Fruit fly (Drosophila melanogaster) whole organism, embryonic: ENCODE measurements around the gene CG7781.

Experiments used
- Asciz ChIP-seq: fragments of 200-800 bp; sonication (Bioruptor generic); optimal IDR thresholded peaks from 2 replicates; lab custom pipeline; 2017; ENCODE audit warnings: missing biosample characterization, mild to moderate bottlenecking, missing genetic modification characterization, missing genetic modification reagents
- CG10147 ChIP-seq: fragments of 200-800 bp; sonication (Bioruptor generic); optimal IDR thresholded peaks from 2 replicates; lab custom pipeline; 2019; ENCODE audit warnings: missing biosample characterization, mild to moderate bottlenecking, missing genetic modification characterization, moderate library complexity
- CG10462 ChIP-seq: fragments of 200-800 bp; sonication (Bioruptor generic); optimal IDR thresholded peaks from 2 replicates; lab custom pipeline; 2016; ENCODE audit warnings: missing biosample characterization, missing genetic modification characterization
- CG10565 ChIP-seq: fragments of 200-800 bp; sonication (Bioruptor generic); optimal IDR thresholded peaks from 3 replicates; lab custom pipeline; 2016; ENCODE audit warnings: missing biosample characterization, mild to moderate bottlenecking, missing genetic modification characterization
- CG12744 ChIP-seq: fragments of 200-800 bp; sonication (Bioruptor generic); optimal IDR thresholded peaks from 2 replicates; lab custom pipeline; 2016; ENCODE audit warnings: missing biosample characterization, missing genetic modification characterization
- CG15011 ChIP-seq: fragments of 200-800 bp; sonication (Bioruptor generic); optimal IDR thresholded peaks from 3 replicates; lab custom pipeline; 2018; ENCODE audit warnings: missing biosample characterization, mild to moderate bottlenecking, missing genetic modification characterization
- CG15601 ChIP-seq: fragments of 200-800 bp; sonication (Bioruptor generic); optimal IDR thresholded peaks from 3 replicates; lab custom pipeline; 2019; ENCODE audit warnings: missing biosample characterization, mild to moderate bottlenecking, missing genetic modification characterization, moderate library complexity
- CG17612 ChIP-seq: fragments of 200-800 bp; sonication (Bioruptor generic); IDR thresholded peaks from 2 replicates; pipeline ENCODE4 v1.3.6; 2022; ENCODE audit warnings: missing biosample characterization, missing genetic modification characterization
- CG17829 ChIP-seq: fragments of 200-800 bp; optimal IDR thresholded peaks from 2 replicates; lab custom pipeline; 2019; ENCODE audit warnings: missing biosample characterization, mild to moderate bottlenecking, missing genetic modification characterization, moderate library complexity
- CG18262 ChIP-seq: fragments of 200-800 bp; optimal IDR thresholded peaks from 3 replicates; lab custom pipeline; 2019; ENCODE audit warnings: missing biosample characterization, mild to moderate bottlenecking, missing genetic modification characterization, moderate library complexity
- CG2129 ChIP-seq: fragments of 200-800 bp; sonication (Bioruptor generic); IDR thresholded peaks from 2 replicates; pipeline ENCODE4 v1.3.6; 2022; ENCODE audit warnings: missing biosample characterization, missing genetic modification characterization; ENCODE audit not compliant: partially characterized antibody
- CG30431 ChIP-seq: fragments of 200-800 bp; sonication (Bioruptor generic); optimal IDR thresholded peaks from 2 replicates; lab custom pipeline; 2017; ENCODE audit warnings: missing biosample characterization, missing genetic modification characterization
- CG31441 ChIP-seq: fragments of 200-800 bp; sonication (Bioruptor generic); IDR thresholded peaks from 2 replicates; pipeline ENCODE4 v1.3.6; 2022; ENCODE audit warnings: missing biosample characterization, missing genetic modification characterization
- CG5953 ChIP-seq: fragments of 200-800 bp; sonication (Bioruptor generic); IDR thresholded peaks from 2 replicates; pipeline ENCODE4 v1.3.6; 2022; ENCODE audit warnings: missing biosample characterization, missing genetic modification characterization
- CG6813 ChIP-seq: fragments of 200-800 bp; sonication (Bioruptor generic); optimal IDR thresholded peaks from 2 replicates; lab custom pipeline; 2017; ENCODE audit warnings: missing biosample characterization, missing genetic modification characterization, mild to moderate bottlenecking, moderate library complexity, missing genetic modification reagents
- CG8359 ChIP-seq: fragments of 200-800 bp; sonication (Bioruptor generic); optimal IDR thresholded peaks from 2 replicates; lab custom pipeline; 2017; ENCODE audit warnings: missing biosample characterization, mild to moderate bottlenecking, missing genetic modification characterization, borderline replicate concordance
- CG8924 ChIP-seq: fragments of 200-800 bp; optimal IDR thresholded peaks from 3 replicates; lab custom pipeline; 2019; ENCODE audit warnings: missing biosample characterization, mild to moderate bottlenecking, missing genetic modification characterization, moderate library complexity
- CG9817 ChIP-seq: fragments of 200-800 bp; sonication (Bioruptor generic); optimal IDR thresholded peaks from 2 replicates; lab custom pipeline; 2018; ENCODE audit warnings: missing biosample characterization, mild to moderate bottlenecking, missing genetic modification characterization, moderate library complexity
- Chrac-16 ChIP-seq: fragments of 200-800 bp; sonication (Bioruptor generic); optimal IDR thresholded peaks from 3 replicates; lab custom pipeline; 2016; ENCODE audit warnings: missing biosample characterization, missing genetic modification characterization
- CoRest ChIP-seq: fragments of 200-800 bp; sonication (Bioruptor generic); optimal IDR thresholded peaks from 3 replicates; lab custom pipeline; 2018; ENCODE audit warnings: missing biosample characterization, mild to moderate bottlenecking, missing genetic modification characterization, moderate library complexity
- Dad ChIP-seq: fragments of 200-800 bp; sonication (Bioruptor generic); optimal IDR thresholded peaks from 3 replicates; lab custom pipeline; 2016; ENCODE audit warnings: missing biosample characterization, missing genetic modification characterization
- Doc2 ChIP-seq: fragments of 200-800 bp; sonication (Bioruptor generic); IDR thresholded peaks from 2 replicates; pipeline ENCODE4 v1.3.6; 2022; ENCODE audit warnings: missing biosample characterization, missing genetic modification characterization
- Dref ChIP-seq: fragments of 200-800 bp; sonication (Bioruptor generic); IDR thresholded peaks from 2 replicates; pipeline ENCODE4 v1.3.6; 2022; ENCODE audit warnings: missing biosample characterization, missing genetic modification characterization
- Ets97D ChIP-seq: fragments of 200-800 bp; sonication (Bioruptor generic); optimal IDR thresholded peaks from 3 replicates; lab custom pipeline; 2016; ENCODE audit warnings: missing biosample characterization, missing genetic modification characterization
- Fer3 ChIP-seq: fragments of 200-800 bp; sonication (Bioruptor generic); optimal IDR thresholded peaks from 2 replicates; lab custom pipeline; 2018; ENCODE audit warnings: missing biosample characterization, mild to moderate bottlenecking, missing genetic modification characterization, moderate library complexity
- Hr51 ChIP-seq, 2 experiments: fragments of 200-800 bp; sonication (Bioruptor generic); optimal IDR thresholded peaks; 2 replicates in 1 of 2; 3 replicates in 1 of 2; lab custom pipeline; 2016 to 2018; ENCODE audit warnings: missing biosample characterization in 2 of 2, missing genetic modification characterization in 2 of 2, mild to moderate bottlenecking in 1 of 2, moderate library complexity in 1 of 2
- Lpt ChIP-seq: fragments of >200 bp; optimal IDR thresholded peaks from 2 replicates; lab custom pipeline; 2018; ENCODE audit warnings: missing biosample characterization, missing genetic modification characterization
- Max ChIP-seq: fragments of 200-800 bp; sonication (Bioruptor generic); optimal IDR thresholded peaks from 2 replicates; lab custom pipeline; 2016; ENCODE audit warnings: missing biosample characterization, mild to moderate bottlenecking, missing genetic modification characterization
- Opbp ChIP-seq: fragments of 200-800 bp; sonication (Bioruptor generic); IDR thresholded peaks from 3 replicates; pipeline ENCODE4 v1.3.6; 2022; ENCODE audit warnings: missing biosample characterization, missing genetic modification characterization; ENCODE audit not compliant: partially characterized antibody
- Sry-β ChIP-seq: fragments of 200-800 bp; sonication (Bioruptor generic); optimal IDR thresholded peaks from 2 replicates; lab custom pipeline; 2018; ENCODE audit warnings: missing biosample characterization, mild to moderate bottlenecking, missing genetic modification characterization, moderate library complexity
- ac ChIP-seq: fragments of 200-800 bp; sonication (Bioruptor generic); optimal IDR thresholded peaks from 3 replicates; lab custom pipeline; 2017; ENCODE audit warnings: missing biosample characterization, mild to moderate bottlenecking, missing genetic modification characterization
- amos ChIP-seq: fragments of 200-800 bp; sonication (Bioruptor generic); IDR thresholded peaks from 2 replicates; pipeline ENCODE4 v1.3.6; 2022; ENCODE audit warnings: missing biosample characterization, missing genetic modification characterization; ENCODE audit not compliant: partially characterized antibody
- aop ChIP-seq: fragments of 200-800 bp; sonication (Bioruptor generic); IDR thresholded peaks from 2 replicates; pipeline ENCODE4 v1.3.6; 2022; ENCODE audit warnings: missing biosample characterization, missing genetic modification characterization
- cg ChIP-seq: fragments of 200-800 bp; sonication (Bioruptor generic); optimal IDR thresholded peaks from 3 replicates; lab custom pipeline; 2019; ENCODE audit warnings: missing biosample characterization, mild to moderate bottlenecking, missing genetic modification characterization, moderate library complexity
- dysf ChIP-seq: fragments of 200-800 bp; sonication (Bioruptor generic); IDR thresholded peaks from 3 replicates; pipeline ENCODE4 v1.3.6; 2022; ENCODE audit warnings: missing biosample characterization, missing genetic modification characterization
- eyg ChIP-seq: fragments of 200-800 bp; sonication (Bioruptor generic); optimal IDR thresholded peaks from 3 replicates; lab custom pipeline; 2016; ENCODE audit warnings: missing biosample characterization, missing genetic modification characterization
- fd102C ChIP-seq: fragments of 200-800 bp; sonication (Bioruptor generic); optimal IDR thresholded peaks from 2 replicates; lab custom pipeline; 2018; ENCODE audit warnings: missing biosample characterization, mild to moderate bottlenecking, missing genetic modification characterization, moderate library complexity
- gem ChIP-seq: fragments of 200-800 bp; sonication (Bioruptor generic); optimal IDR thresholded peaks from 2 replicates; lab custom pipeline; 2019; ENCODE audit warnings: missing biosample characterization, mild to moderate bottlenecking, missing genetic modification characterization, moderate library complexity
- nom ChIP-seq: fragments of 200-800 bp; sonication (Bioruptor generic); optimal IDR thresholded peaks from 2 replicates; lab custom pipeline; 2017; ENCODE audit warnings: missing biosample characterization, missing genetic modification characterization, mild to moderate bottlenecking, moderate library complexity, missing genetic modification reagents
- pzg ChIP-seq: fragments of 200-800 bp; sonication (Bioruptor generic); optimal IDR thresholded peaks from 3 replicates; lab custom pipeline; 2018; ENCODE audit warnings: missing biosample characterization, mild to moderate bottlenecking, missing genetic modification characterization, moderate library complexity
- sna ChIP-seq: fragments of 200-800 bp; sonication (Bioruptor generic); IDR thresholded peaks from 2 replicates; pipeline ENCODE4 v1.3.6; 2022; ENCODE audit warnings: missing biosample characterization, missing genetic modification characterization; ENCODE audit not compliant: partially characterized antibody
- stwl ChIP-seq: fragments of 200-800 bp; sonication (Bioruptor generic); optimal IDR thresholded peaks from 3 replicates; lab custom pipeline; 2018; ENCODE audit warnings: missing biosample characterization, mild to moderate bottlenecking, missing genetic modification characterization, moderate library complexity
- sug ChIP-seq: fragments of 200-800 bp; optimal IDR thresholded peaks from 2 replicates; lab custom pipeline; 2019; ENCODE audit warnings: missing biosample characterization, mild to moderate bottlenecking, missing genetic modification characterization, moderate library complexity
- unc-4 ChIP-seq: fragments of 200-800 bp; sonication (Bioruptor generic); IDR thresholded peaks from 2 replicates; pipeline ENCODE4 v1.3.6; 2022; ENCODE audit warnings: missing biosample characterization, missing genetic modification characterization; ENCODE audit not compliant: partially characterized antibody
- usp ChIP-seq: fragments of >200 bp; optimal IDR thresholded peaks from 2 replicates; lab custom pipeline; 2017; ENCODE audit warnings: missing biosample characterization, missing genetic modification characterization
- zen2 ChIP-seq: fragments of 200-800 bp; sonication (Bioruptor generic); IDR thresholded peaks from 3 replicates; pipeline ENCODE4 v1.3.6; 2022; ENCODE audit warnings: missing biosample characterization, missing genetic modification characterization; ENCODE audit not compliant: partially characterized antibody

The CG7781 gene

dm6 chr2L:8307817-8308551 is 17.2 kb downstream of the CG7781 start, which contains the start of the genes Ostgamma and Mettl14 (continued):
- TF ChIP-seq CG9817 (tag; lab: Kevin White, UChicago) (peak; percentile 3), sna (GFP tag; lab: Robert Waterston, UW) (peak; percentile 83), zen2 (peak; percentile 46; the same call in 1 of the 3 replicates), CG18262 (tag; lab: Kevin White, UChicago) (peak; percentile 31), pzg (GFP tag; lab: Kevin White, UChicago) (peak; percentile 48), Lpt (GFP tag; lab: Kevin White, UChicago) (no peak), CG15011 (no peak), stwl (tag; lab: Kevin White, UChicago) (peak; percentile 36), CoRest (tag; lab: Kevin White, UChicago) (peak; percentile 28), CG17612 (GFP tag; lab: Robert Waterston, UW) (no peak), Ets97D (GFP tag; lab: Kevin White, UChicago) (peak; percentile 40), CG8359 (GFP tag; lab: Kevin White, UChicago) (no peak), Fer3 (tag; lab: Kevin White, UChicago) (no peak), CG6813 (GFP tag; lab: Kevin White, UChicago) (no peak), Dref (GFP tag; lab: Robert Waterston, UW) (peak; percentile 62), gem (tag; lab: Kevin White, UChicago) (no peak), CG12744 (GFP tag; lab: Kevin White, UChicago) (no peak), usp (GFP tag; lab: Kevin White, UChicago) (no peak), Hr51 (GFP tag; optimal IDR thresholded peaks at IDR 0.05; lab: Kevin White, UChicago) (no peak), CG10565 (GFP tag; lab: Kevin White, UChicago) (no peak), amos (GFP tag; lab: Robert Waterston, UW) (peak; percentile 68), dysf (GFP tag; lab: Robert Waterston, UW) (no peak), CG15601 (tag; lab: Kevin White, UChicago) (peak; percentile 42), CG8924 (tag; lab: Kevin White, UChicago) (peak; percentile 43), CG5953 (GFP tag; lab: Robert Waterston, UW) (no peak), Opbp (GFP tag; lab: Robert Waterston, UW) (peak; percentile 66; the same call in 2 of the 3 replicates), CG10462 (no peak), ac (GFP tag; lab: Kevin White, UChicago) (no peak), fd102C (GFP tag; lab: Kevin White, UChicago) (no peak), Max (GFP tag; lab: Kevin White, UChicago) (peak; percentile 16), CG2129 (GFP tag; lab: Robert Waterston, UW) (peak; percentile 66), cg (GFP tag; lab: Kevin White, UChicago) (no peak), aop (GFP tag; lab: Robert Waterston, UW) (no peak), Chrac-16 (GFP tag; lab: Kevin White, UChicago) (no peak), nom (no peak), Asciz (no peak), CG10147 (GFP tag; lab: Kevin White, UChicago) (no peak), Dad (GFP tag; lab: Kevin White, UChicago) (no peak), Doc2 (GFP tag; lab: Robert Waterston, UW) (no peak), CG31441 (GFP tag; lab: Robert Waterston, UW) (0 out of 2 replicates have a peak, but pooled peaks have one; percentile 32), unc-4 (peak; percentile 83), sug (tag; lab: Kevin White, UChicago) (peak; percentile 37), CG17829 (tag; lab: Kevin White, UChicago) (peak; percentile 41), CG30431 (no peak), eyg (GFP tag; lab: Kevin White, UChicago) (no peak), Sry-β (no peak)
